Fruit fly (Drosophila melanogaster) whole organism, wandering third instar larva: ENCODE data around the gene CG8132.
A peak's percentile ranks its signal among the peaks of the same experiment; 100 is the strongest.

ENCODE experiments used
- Abd-B ChIP-seq: fragments of >200 bp; optimal IDR thresholded peaks from 2 replicates; lab custom pipeline; 2017; ENCODE audit warnings: missing biosample characterization, missing genetic modification characterization
- CG32264 ChIP-seq: fragments of 200-800 bp; sonication (Bioruptor generic); optimal IDR thresholded peaks from 2 replicates; lab custom pipeline; 2016; ENCODE audit warnings: missing biosample characterization, missing genetic modification characterization
- CG9705 ChIP-seq: fragments of 200-800 bp; sonication (Bioruptor generic); optimal IDR thresholded peaks from 2 replicates; lab custom pipeline; 2018; ENCODE audit warnings: missing biosample characterization, mild to moderate bottlenecking, missing genetic modification characterization
- CrebA ChIP-seq: fragments of 200-800 bp; sonication (Bioruptor generic); optimal IDR thresholded peaks from 2 replicates; lab custom pipeline; 2016; ENCODE audit warnings: missing biosample characterization, mild to moderate bottlenecking, missing genetic modification characterization, borderline replicate concordance
- Dif ChIP-seq: fragments of 200-275, 200-300 bp; sonication (Bioruptor generic); optimal IDR thresholded peaks from 2 replicates; lab custom pipeline; 2018; ENCODE audit warnings: missing biosample characterization, missing genetic modification characterization; ENCODE audit not compliant: partially characterized antibody
- GATAd ChIP-seq: sonication (Bioruptor generic); optimal IDR thresholded peaks from 2 replicates; lab custom pipeline; 2016; ENCODE audit warnings: missing biosample characterization, missing genetic modification characterization
- HLH106 ChIP-seq: fragments of 200-800 bp; optimal IDR thresholded peaks from 3 replicates; lab custom pipeline; 2019; ENCODE audit warnings: missing biosample characterization, mild to moderate bottlenecking, missing genetic modification characterization, moderate library complexity
- Hnf4 ChIP-seq: fragments of 200-800 bp; sonication (Bioruptor generic); optimal IDR thresholded peaks from 2 replicates; lab custom pipeline; 2016; ENCODE audit warnings: missing biosample characterization, mild to moderate bottlenecking, missing genetic modification characterization
- Jra ChIP-seq: sonication (Bioruptor generic); optimal IDR thresholded peaks from 2 replicates; lab custom pipeline; 2016; ENCODE audit warnings: missing biosample characterization, missing genetic modification characterization
- Myc ChIP-seq: fragments of >200 bp; optimal IDR thresholded peaks from 2 replicates; lab custom pipeline; 2017
- OdsH ChIP-seq: fragments of 200-800 bp; sonication (Bioruptor generic); optimal IDR thresholded peaks from 2 replicates; lab custom pipeline; 2016; ENCODE audit warnings: missing biosample characterization, mild to moderate bottlenecking, missing genetic modification characterization
- Rel ChIP-seq, 2 experiments: fragments of 200-800 bp; sonication (Bioruptor generic) in 1 of 2; optimal IDR thresholded peaks; 2 replicates in 1 of 2; 3 replicates in 1 of 2; lab custom pipeline; 2016 to 2019; ENCODE audit warnings: mild to moderate bottlenecking in 2 of 2, missing biosample characterization in 2 of 2, missing genetic modification characterization in 2 of 2, moderate library complexity in 1 of 2
- Vsx2 ChIP-seq: fragments of 200-300, 225-300 bp; sonication (Bioruptor generic); optimal IDR thresholded peaks from 2 replicates; lab custom pipeline; 2018; ENCODE audit warnings: missing biosample characterization, missing genetic modification characterization; ENCODE audit not compliant: partially characterized antibody
- br ChIP-seq: fragments of 200-800 bp; sonication (Bioruptor generic); optimal IDR thresholded peaks from 2 replicates; lab custom pipeline; 2016; ENCODE audit warnings: missing biosample characterization, missing genetic modification characterization
- dl ChIP-seq, 2 experiments: fragments of 175-275, 200-275 bp in 1 of 2; fragments of 200-275 bp in 1 of 2; sonication (Bioruptor generic); optimal IDR thresholded peaks; lab custom pipeline; 2018; ENCODE audit warnings: mild to moderate bottlenecking in 2 of 2, missing biosample characterization in 2 of 2, missing genetic modification characterization in 2 of 2, moderate library complexity in 2 of 2; ENCODE audit not compliant: partially characterized antibody in 2 of 2, insufficient read depth in 1 of 2
- dsf ChIP-seq: sonication (Bioruptor generic); optimal IDR thresholded peaks from 2 replicates; lab custom pipeline; 2016; ENCODE audit warnings: missing biosample characterization, missing genetic modification characterization, borderline replicate concordance
- foxo ChIP-seq, 2 experiments: fragments of 200-800 bp; sonication (Bioruptor generic); optimal IDR thresholded peaks; 2 replicates in 1 of 2; 3 replicates in 1 of 2; lab custom pipeline; 2016 to 2017; ENCODE audit warnings: missing biosample characterization in 2 of 2, missing genetic modification characterization in 2 of 2
- jim ChIP-seq: fragments of 175-275, 200-325 bp; sonication (Bioruptor generic); optimal IDR thresholded peaks from 2 replicates; lab custom pipeline; 2016; ENCODE audit warnings: missing biosample characterization, mild to moderate bottlenecking, missing genetic modification characterization
- pan ChIP-seq: fragments of >200 bp; optimal IDR thresholded peaks from 2 replicates; lab custom pipeline; 2017
- rgr ChIP-seq: fragments of 200-800 bp; sonication (Bioruptor generic); optimal IDR thresholded peaks from 3 replicates; lab custom pipeline; 2016; ENCODE audit warnings: missing biosample characterization, mild to moderate bottlenecking, missing genetic modification characterization
- sage ChIP-seq: fragments of 200-800 bp; sonication (Bioruptor generic); optimal IDR thresholded peaks from 2 replicates; lab custom pipeline; 2016; ENCODE audit warnings: missing biosample characterization, mild to moderate bottlenecking, missing genetic modification characterization
- sv ChIP-seq: fragments of 200-800 bp; sonication (Bioruptor generic); optimal IDR thresholded peaks from 3 replicates; lab custom pipeline; 2016; ENCODE audit warnings: missing biosample characterization, missing genetic modification characterization
- tai ChIP-seq: sonication (Bioruptor generic); optimal IDR thresholded peaks from 2 replicates; lab custom pipeline; 2016; ENCODE audit warnings: missing biosample characterization, missing genetic modification characterization
- usp ChIP-seq: fragments of >200 bp; optimal IDR thresholded peaks from 2 replicates; lab custom pipeline; 2017; ENCODE audit warnings: missing biosample characterization, missing genetic modification characterization
- woc ChIP-seq: sonication (Bioruptor generic); optimal IDR thresholded peaks from 2 replicates; lab custom pipeline; 2016; ENCODE audit warnings: missing biosample characterization, mild to moderate bottlenecking, missing genetic modification characterization

CG8132 gene

DNA sequence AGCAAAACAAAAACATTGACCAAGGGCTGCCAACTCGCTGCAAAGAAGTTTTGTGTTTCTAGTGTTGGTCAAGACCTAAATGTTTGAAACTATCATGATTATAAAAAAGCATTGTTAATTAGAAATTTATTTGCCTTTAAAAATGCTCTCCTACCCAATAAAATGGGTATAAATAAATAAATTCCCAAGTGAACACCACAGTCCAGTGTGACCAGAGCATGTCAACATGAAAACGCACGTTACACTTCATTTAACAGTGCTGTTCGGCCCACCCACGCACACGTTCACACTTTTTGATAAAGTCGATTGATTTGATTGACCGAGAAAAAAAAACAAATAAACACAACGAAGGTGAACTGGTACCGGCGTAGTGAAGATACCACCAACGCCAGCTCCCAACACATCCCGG lies 2.8 kb downstream of the CG8132 start, which contains the start of the genes CG9356, BBIP1 and CG8135 (continued):
- TF ChIP-seq foxo (GFP tag; optimal IDR thresholded peaks at IDR 0.05; lab: Kevin White, UChicago) (peak in 1 of 2 experiments; percentile 86), woc (GFP tag; lab: Kevin White, UChicago) (no peak)

dm6 chr3R:9408069-9408468 lies 6.8 kb downstream of the CG8132 start, which contains the start of gene CG44261:
TSS of gene CG44261 (minus strand) at chr3R:9408169.
- no peak for TF ChIP-seq sv (GFP tag; lab: Kevin White, UChicago)
- TF ChIP-seq Myc (lab: Kevin White, UChicago) = no peak
- TF ChIP-seq Dif (GFP tag; lab: Kevin White, UChicago) = no peak
- TF ChIP-seq Abd-B = no peak
- TF ChIP-seq foxo (GFP tag; optimal IDR thresholded peaks at IDR 0.05; lab: Kevin White, UChicago) = no peak
- no peak for TF ChIP-seq rgr
- no peak for TF ChIP-seq OdsH (GFP tag; lab: Kevin White, UChicago)
- no peak for TF ChIP-seq br (GFP tag; lab: Kevin White, UChicago)
- no peak for TF ChIP-seq CrebA (GFP tag; lab: Kevin White, UChicago)
- no peak for TF ChIP-seq sage (GFP tag; lab: Kevin White, UChicago)
- no peak for TF ChIP-seq dsf
- TF ChIP-seq tai (GFP tag; lab: Kevin White, UChicago) = no peak
- TF ChIP-seq GATAd = no peak

DNA sequence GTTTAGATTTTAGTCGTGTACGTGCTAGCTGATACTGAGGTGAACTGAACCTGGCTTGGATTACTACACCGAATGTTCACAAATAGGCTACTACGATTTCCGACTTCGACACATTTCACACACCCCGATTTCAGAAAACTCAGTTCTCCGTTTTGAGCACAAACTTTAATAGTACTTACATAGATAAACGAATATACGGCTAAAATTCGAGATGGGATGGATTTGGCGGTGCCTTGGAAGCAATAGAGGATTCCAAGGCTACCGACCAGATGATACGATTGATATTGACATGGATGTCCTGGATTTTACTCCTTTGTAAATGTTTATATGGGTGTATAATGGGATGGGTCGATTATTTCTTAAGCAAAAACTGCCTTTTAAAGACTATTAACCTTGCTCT lies 8.9 kb downstream of the CG8132 start, which contains the start of gene betaTub85D:
betaTub85D (minus strand) TSS at position 101 of the 400 bp plus-strand sequence.
- TF ChIP-seq br (GFP tag; lab: Kevin White, UChicago) = no peak
- no peak for TF ChIP-seq Hnf4 (GFP tag; lab: Kevin White, UChicago)
- no peak for TF ChIP-seq CG32264 (GFP tag; lab: Kevin White, UChicago)
- no peak for TF ChIP-seq HLH106 (tag; lab: Kevin White, UChicago)
- TF ChIP-seq Myc (lab: Kevin White, UChicago) = no peak
- no peak for TF ChIP-seq Vsx2
- TF ChIP-seq pan (lab: Kevin White, UChicago) = no peak
- no peak for TF ChIP-seq rgr
- TF ChIP-seq Abd-B = no peak
- TF ChIP-seq usp = no peak
- no peak for TF ChIP-seq tai (GFP tag; lab: Kevin White, UChicago)
- no peak for TF ChIP-seq CG9705 (GFP tag; lab: Kevin White, UChicago)
- TF ChIP-seq CrebA (GFP tag; lab: Kevin White, UChicago) = no peak

dm6 chr3R:9411928-9412640 lies 10.8 kb downstream of the CG8132 start, which contains the start of the genes Task7 and alpha-Man-IIa:
TSS of gene Task7 (minus strand) at chr3R:9412293.
TSS of gene alpha-Man-IIa (plus strand) at chr3R:9412548.
- TF ChIP-seq Myc (lab: Kevin White, UChicago) (peak; percentile 35), Abd-B (no peak)

- no peak for TF ChIP-seq pan (lab: Kevin White, UChicago)
These were observed 15.7 kb downstream of the CG8132 start for dm6 chr3R:9416951-9417350.

- TF ChIP-seq Rel (GFP tag; optimal IDR thresholded peaks at IDR 0.05; lab: Kevin White, UChicago) (peak; percentile 56), Rel (tag; optimal IDR thresholded peaks at IDR 0.05; lab: Kevin White, UChicago) (peak; percentile 0), dl (GFP tag; optimal IDR thresholded peaks at IDR 0.05; lab: Kevin White, UChicago; ENCODE audit: insufficient read depth in 1 of 2, partially characterized antibody in 2 of 2) (peak in 1 of 2 experiments; percentile 73), Jra (GFP tag; lab: Kevin White, UChicago) (no peak), sage (GFP tag; lab: Kevin White, UChicago) (peak; percentile 76), sv (GFP tag; lab: Kevin White, UChicago) (no peak), CG9705 (GFP tag; lab: Kevin White, UChicago) (no peak), jim (peak; percentile 5), foxo (GFP tag; optimal IDR thresholded peaks at IDR 0.05; lab: Kevin White, UChicago) (peak in 1 of 2 experiments; percentile 1), Dif (GFP tag; lab: Kevin White, UChicago) (peak; percentile 63)
These were observed 16.5 kb downstream of the CG8132 start, which contains the start of gene ps for dm6 chr3R:9417577-9418334. TSS of gene ps (plus strand) at chr3R:9417940.
